Worm (Caenorhabditis elegans): ENCODE measurements around the gene str-256.
A peak's percentile ranks its signal among the peaks of the same experiment; 100 is the strongest.

Gene str-256

ce11 chrV:501230-501629 is at the start of gene str-256:
TSS of gene str-256 (minus strand) at chrV:501330.
- TF ChIP-seq mep-1 (tag; optimal IDR thresholded peaks at IDR 0.05) (no peak), ceh-43 (GFP tag; optimal IDR thresholded peaks at IDR 0.05) (no peak), snpc-4 (tag; optimal IDR thresholded peaks at IDR 0.05) (no peak), M03D4.4 (tag; optimal IDR thresholded peaks at IDR 0.05) (no peak), unc-120 (tag; optimal IDR thresholded peaks at IDR 0.05; ENCODE audit: poor library complexity, severe bottlenecking) (no peak), hlh-1 (tag; optimal IDR thresholded peaks at IDR 0.05) (no peak), zip-8 (tag; optimal IDR thresholded peaks at IDR 0.05) (no peak), lin-32 (GFP tag; optimal IDR thresholded peaks at IDR 0.05) (no peak)

- TF ChIP-seq tbx-8 (GFP tag; optimal IDR thresholded peaks at IDR 0.05) = no peak
- TF ChIP-seq lsy-2 (tag; optimal IDR thresholded peaks at IDR 0.05) = no peak
- TF ChIP-seq drap-1 (GFP tag; optimal IDR thresholded peaks at IDR 0.05) = no peak
- no peak for TF ChIP-seq sptf-1 (tag; optimal IDR thresholded peaks at IDR 0.05)
- TF ChIP-seq mls-2 (tag; optimal IDR thresholded peaks at IDR 0.05) = no peak
- TF ChIP-seq bed-3 (GFP tag; optimal IDR thresholded peaks at IDR 0.05) = no peak
- no peak for TF ChIP-seq ceh-39 (tag; optimal IDR thresholded peaks at IDR 0.05)
- no peak for TF ChIP-seq unc-62 (GFP tag; optimal IDR thresholded peaks at IDR 0.05)
- no peak for TF ChIP-seq blmp-1 (tag; optimal IDR thresholded peaks at IDR 0.05)
Measured at ce11 chrV:547980-548379, 46.9 kb upstream of the str-256 start, which contains the start of gene C14C6.6. TSS of gene C14C6.6 (minus strand) at chrV:548080.

ce11 chrV:543169-543568 is 42.0 kb upstream of the str-256 start, which contains the start of gene C14C6.3:
TSS of gene C14C6.3 (plus strand) at chrV:543469.
- TF ChIP-seq ceh-43 (GFP tag; optimal IDR thresholded peaks at IDR 0.05) = no peak
- TF ChIP-seq sem-2 (GFP tag; optimal IDR thresholded peaks at IDR 0.05) = no peak
- no peak for TF ChIP-seq unc-39 (tag; optimal IDR thresholded peaks at IDR 0.05)
- no peak for TF ChIP-seq unc-120 (tag; optimal IDR thresholded peaks at IDR 0.05; ENCODE audit: poor library complexity, severe bottlenecking)
- TF ChIP-seq nhr-2 (tag; optimal IDR thresholded peaks at IDR 0.05) = no peak

- TF ChIP-seq ceh-83 (GFP tag; optimal IDR thresholded peaks at IDR 0.05) = no peak
- no peak for TF ChIP-seq mls-2 (tag; optimal IDR thresholded peaks at IDR 0.05)
- TF ChIP-seq mab-5 (tag; optimal IDR thresholded peaks at IDR 0.05) = no peak
- TF ChIP-seq ham-2 (GFP tag; optimal IDR thresholded peaks at IDR 0.05) = no peak
- TF ChIP-seq unc-62 (GFP tag; optimal IDR thresholded peaks at IDR 0.05) = no peak
- no peak for TF ChIP-seq tbx-8 (GFP tag; optimal IDR thresholded peaks at IDR 0.05)
- TF ChIP-seq ceh-43 (GFP tag; optimal IDR thresholded peaks at IDR 0.05) = no peak
- TF ChIP-seq mep-1 (tag; optimal IDR thresholded peaks at IDR 0.05) = no peak
- TF ChIP-seq nhr-2 (tag; optimal IDR thresholded peaks at IDR 0.05) = no peak
- TF ChIP-seq lin-13 (tag; optimal IDR thresholded peaks at IDR 0.05) = no peak
- no peak for TF ChIP-seq pha-4 (tag; optimal IDR thresholded peaks at IDR 0.05)
- no peak for TF ChIP-seq elt-1 (tag; optimal IDR thresholded peaks at IDR 0.05; ENCODE audit: borderline replicate concordance, insufficient read depth)
- no peak for TF ChIP-seq lin-32 (GFP tag; optimal IDR thresholded peaks at IDR 0.05)
- no peak for TF ChIP-seq hlh-1 (tag; optimal IDR thresholded peaks at IDR 0.05)
- no peak for TF ChIP-seq nhr-76 (tag; optimal IDR thresholded peaks at IDR 0.05)
- no peak for TF ChIP-seq bed-3 (GFP tag; optimal IDR thresholded peaks at IDR 0.05)
- TF ChIP-seq nhr-237 (tag; optimal IDR thresholded peaks at IDR 0.05) = no peak
- TF ChIP-seq unc-120 (tag; optimal IDR thresholded peaks at IDR 0.05; ENCODE audit: poor library complexity, severe bottlenecking) = no peak
- TF ChIP-seq flh-1 (GFP tag; optimal IDR thresholded peaks at IDR 0.05) = no peak
- no peak for TF ChIP-seq ztf-11 (tag; optimal IDR thresholded peaks at IDR 0.05)
Measured at ce11 chrV:541470-541869, 40.3 kb upstream of the str-256 start.

ce11 chrV:539040-539510 is 37.9 kb upstream of the str-256 start, which contains the start of gene nhr-155:
TSS of gene nhr-155 (plus strand) at chrV:539460.
- TF ChIP-seq elt-1 (tag; optimal IDR thresholded peaks at IDR 0.05; ENCODE audit: borderline replicate concordance, insufficient read depth) (peak; percentile 77), unc-62 (GFP tag; optimal IDR thresholded peaks at IDR 0.05) (no peak)

ce11 chrV:536571-536970 is 35.4 kb upstream of the str-256 start, which contains the start of gene C14C6.5:
TSS of gene C14C6.5 (plus strand) at chrV:536628.
- TF ChIP-seq snpc-4 (tag; optimal IDR thresholded peaks at IDR 0.05) (no peak), ham-2 (GFP tag; optimal IDR thresholded peaks at IDR 0.05) (no peak)

Measured in whole organism, mixed stage, embryonic.